Worm (Caenorhabditis elegans): ENCODE measurements around the gene Y64G10A.7.

DNA sequence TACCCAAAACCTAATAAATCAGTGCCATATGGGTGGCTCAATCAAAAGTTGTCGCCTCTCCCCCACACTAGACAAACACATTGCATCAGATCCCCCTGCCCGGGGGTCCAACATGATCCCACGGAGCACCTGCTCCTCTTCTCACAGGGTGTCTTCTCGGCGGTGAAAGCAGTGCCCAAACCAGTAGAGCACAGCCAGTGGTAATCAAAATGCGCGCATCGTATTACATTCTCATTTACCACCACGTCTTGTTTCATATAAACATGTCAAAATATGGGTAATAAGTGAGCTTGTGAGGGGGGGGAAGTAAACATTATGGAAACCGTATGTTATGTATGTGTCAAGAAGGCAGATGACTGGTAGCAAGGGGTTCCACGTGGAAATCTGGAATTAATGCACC, 3.6 kb downstream of the Y64G10A.7 start:
- TF ChIP-seq saeg-2 (GFP tag; IDR thresholded peaks at IDR 0.05) (no peak), tra-1 (GFP tag; IDR thresholded peaks at IDR 0.05) (no peak), aly-2 (tag; optimal IDR thresholded peaks at IDR 0.05) (no peak), F10B5.3 (tag; optimal IDR thresholded peaks at IDR 0.05) (no peak), fkh-10 (GFP tag; optimal IDR thresholded peaks at IDR 0.05) (no peak), hlh-30 (tag; optimal IDR thresholded peaks at IDR 0.05; ENCODE audit: insufficient read depth) (no peak), F49E8.2 (tag; optimal IDR thresholded peaks at IDR 0.05; ENCODE audit: borderline replicate concordance) (no peak)

Measured in whole organism, L4 larva.